Worm (Caenorhabditis elegans) whole organism, L4 larva: ENCODE data around the gene T05B4.13.

ENCODE experiments used
- F26F4.8 ChIP-seq: fragments of 200-800 bp; sonication (Bioruptor generic); conservative IDR thresholded peaks from 2 replicates; pipeline ENCODE4 v1.3.6; 2022; ENCODE audit warnings: missing genetic modification characterization, missing compliant biosample characterization
- F49E8.2 ChIP-seq: sonication (generic microtip); optimal IDR thresholded peaks from 2 replicates; lab custom pipeline; 2016; ENCODE audit warnings: missing compliant biosample characterization, mild to moderate bottlenecking, missing genetic modification characterization, borderline replicate concordance
- ZK337.2 ChIP-seq: fragments of 200-800 bp; sonication (Bioruptor generic); IDR thresholded peaks from 2 replicates; pipeline ENCODE4 v1.3.6; 2022; ENCODE audit warnings: missing genetic modification reagents, missing genetic modification characterization, missing compliant biosample characterization
- ama-1 ChIP-seq: fragments of 150-350 bp; optimal IDR thresholded peaks from 2 replicates; lab custom pipeline; 2014; ENCODE audit warnings: inconsistent platforms, mixed read lengths
- hmg-1.1 ChIP-seq: fragments of 200-800 bp; sonication (Bioruptor generic); IDR thresholded peaks from 2 replicates; pipeline ENCODE4 v1.3.6; 2022; ENCODE audit warnings: missing genetic modification reagents, missing genetic modification characterization, missing compliant biosample characterization
- lin-15B ChIP-seq: fragments of 150-350 bp; sonication (generic microtip); optimal IDR thresholded peaks from 3 replicates; lab custom pipeline; 2014; ENCODE audit warnings: missing biosample characterization, missing genetic modification characterization
- lsy-2 ChIP-seq, 2 experiments: fragments of 150-350 bp in 1 of 2; sonication (generic microtip) in 1 of 2; optimal IDR thresholded peaks; 2 replicates each; lab custom pipeline; 2014 to 2017; ENCODE audit warnings: missing biosample characterization in 2 of 2, missing genetic modification characterization in 2 of 2
- nhr-237 ChIP-seq: sonication (generic microtip); optimal IDR thresholded peaks from 2 replicates; lab custom pipeline; 2017; ENCODE audit warnings: missing biosample characterization, missing genetic modification characterization
- pqm-1 ChIP-seq: sonication (generic microtip); optimal IDR thresholded peaks from 2 replicates; lab custom pipeline; 2017; ENCODE audit warnings: missing biosample characterization, missing genetic modification characterization
- tra-1 ChIP-seq: fragments of 200-800 bp; sonication (Bioruptor generic); IDR thresholded peaks from 2 replicates; pipeline ENCODE4 v1.3.6; 2022; ENCODE audit warnings: missing genetic modification reagents, missing genetic modification characterization, missing compliant biosample characterization
- unc-130 ChIP-seq: sonication (generic microtip); optimal IDR thresholded peaks from 2 replicates; lab custom pipeline; 2016; ENCODE audit warnings: missing genetic modification reagents, missing genetic modification characterization, missing compliant biosample characterization
- unc-62 ChIP-seq, 3 experiments: fragments of 150-350 bp in 1 of 3; sonication (generic microtip); optimal IDR thresholded peaks in 2 of 3; peaks in 1 of 3; 1 replicate in 1 of 3; 2 replicates in 2 of 3; lab custom pipeline; 2014 to 2017; ENCODE audit warnings: missing biosample characterization in 3 of 3, missing genetic modification characterization in 3 of 3, missing genetic modification reagents in 3 of 3, missing genotype in 1 of 3

ce11 chrV:4109873-4110272 lies 17.5 kb downstream of the T05B4.13 start, which contains the start of gene clc-18:
- no peak for TF ChIP-seq F49E8.2
- peak in 1 of 2 experiments; percentile 7 for TF ChIP-seq unc-62 (GFP tag; optimal IDR thresholded peaks at IDR 0.05 in 1 of 2; lab: Kevin White, UChicago)
- no peak for TF ChIP-seq unc-62 (tag; optimal IDR thresholded peaks at IDR 0.05; lab: Kevin White, UChicago)
- TF ChIP-seq tra-1 (GFP tag; lab: Robert Waterston, UW), result no peak
- no peak for TF ChIP-seq lin-15B (tag; lab: Kevin White, UChicago)
- TF ChIP-seq ama-1 (lab: Kevin White, UChicago), result no peak
- TF ChIP-seq lsy-2 (tag; optimal IDR thresholded peaks at IDR 0.05; lab: Kevin White, UChicago), result no peak
- TF ChIP-seq nhr-237 (tag; lab: Kevin White, UChicago), result no peak
- no peak for TF ChIP-seq ZK337.2 (GFP tag; lab: Robert Waterston, UW)
- TF ChIP-seq pqm-1 (tag; lab: Kevin White, UChicago), result no peak
- no peak for TF ChIP-seq unc-130 (GFP tag; lab: Kevin White, UChicago)
- TF ChIP-seq hmg-1.1 (GFP tag; lab: Robert Waterston, UW), result no peak
- TF ChIP-seq F26F4.8, result no peak
